Worm (Caenorhabditis elegans) whole organism, early embryonic: ENCODE results near the gene F49H6.5.

Experiments
- B0310.2 ChIP-seq: sonication (generic microtip); optimal IDR thresholded peaks from 2 replicates; lab custom pipeline; 2016; ENCODE audit warnings: mild to moderate bottlenecking, missing genetic modification characterization, missing compliant biosample characterization
- F13C5.2 ChIP-seq: sonication (generic microtip); optimal IDR thresholded peaks from 2 replicates; lab custom pipeline; 2017; ENCODE audit warnings: mild to moderate bottlenecking, missing genetic modification characterization, inconsistent platforms, missing compliant biosample characterization
- aly-1 ChIP-seq: sonication (generic microtip); optimal IDR thresholded peaks from 2 replicates; lab custom pipeline; 2016; ENCODE audit warnings: missing genetic modification characterization, missing compliant biosample characterization
- ama-1 ChIP-seq: fragments of 150-350 bp; optimal IDR thresholded peaks from 2 replicates; lab custom pipeline; 2014
- ceh-13 ChIP-seq: fragments of 200-800 bp; sonication (Bioruptor generic); optimal IDR thresholded peaks from 2 replicates; lab custom pipeline; 2018; ENCODE audit warnings: mild to moderate bottlenecking, missing genetic modification characterization, missing compliant biosample characterization
- ceh-36 ChIP-seq: sonication (generic microtip); optimal IDR thresholded peaks from 2 replicates; lab custom pipeline; 2016; ENCODE audit warnings: missing genetic modification characterization, inconsistent platforms, missing compliant biosample characterization
- ets-7 ChIP-seq: sonication (generic microtip); optimal IDR thresholded peaks from 2 replicates; lab custom pipeline; 2016; ENCODE audit warnings: missing genotype, missing genetic modification characterization, missing compliant biosample characterization
- flt-1 ChIP-seq: fragments of 200-800 bp; sonication (Bioruptor generic); IDR thresholded peaks from 2 replicates; pipeline ENCODE4 v1.3.6; 2022; ENCODE audit warnings: missing genetic modification characterization, missing compliant biosample characterization
- hmbx-1 ChIP-seq: sonication (generic microtip); optimal IDR thresholded peaks from 2 replicates; lab custom pipeline; 2016; ENCODE audit warnings: mild to moderate bottlenecking, missing genetic modification characterization, missing compliant biosample characterization
- hmg-4 ChIP-seq: fragments of 200-800 bp; sonication (Bioruptor generic); optimal IDR thresholded peaks from 2 replicates; lab custom pipeline; 2018; ENCODE audit warnings: mild to moderate bottlenecking, missing genetic modification characterization, missing compliant biosample characterization
- hnd-1 ChIP-seq: sonication (generic microtip); optimal IDR thresholded peaks from 2 replicates; lab custom pipeline; 2016; ENCODE audit warnings: missing genetic modification characterization, missing compliant biosample characterization
- pes-1 ChIP-seq: fragments of 200-800 bp; sonication (Bioruptor generic); IDR thresholded peaks from 2 replicates; pipeline ENCODE4 v1.3.6; 2022; ENCODE audit warnings: missing genetic modification reagents, missing genetic modification characterization, missing compliant biosample characterization
- scrt-1 ChIP-seq: fragments of 200-800 bp; sonication (Bioruptor generic); IDR thresholded peaks from 2 replicates; pipeline ENCODE4 v1.3.6; 2022; ENCODE audit warnings: missing genetic modification characterization, missing compliant biosample characterization
- sea-1 ChIP-seq: fragments of 200-800 bp; sonication (Bioruptor generic); conservative IDR thresholded peaks from 2 replicates; pipeline ENCODE4 v1.3.6; 2022; ENCODE audit warnings: missing genetic modification characterization, missing compliant biosample characterization
- tbx-11 ChIP-seq: fragments of 200-800 bp; sonication (Bioruptor generic); IDR thresholded peaks from 2 replicates; pipeline ENCODE4 v1.3.6; 2022; ENCODE audit warnings: missing genetic modification characterization, missing compliant biosample characterization
- tbx-37 ChIP-seq: fragments of 200-800 bp; sonication (Bioruptor generic); conservative IDR thresholded peaks from 2 replicates; pipeline ENCODE4 v1.3.6; 2022; ENCODE audit warnings: missing genetic modification reagents, missing genetic modification characterization, missing compliant biosample characterization
- tra-4 ChIP-seq: sonication (generic microtip); optimal IDR thresholded peaks from 2 replicates; lab custom pipeline; 2017; ENCODE audit warnings: missing genetic modification characterization, missing compliant biosample characterization

The F49H6.5 gene

ce11 chrV:17013232-17013631 is 9.8 kb upstream of the F49H6.5 start, which contains the start of gene clec-241:
Gene clec-241, minus strand, starts transcription at chrV:17013332.
- TF ChIP-seq scrt-1 (GFP tag; lab: Robert Waterston, UW) (no peak), ceh-36 (no peak), aly-1 (tag; lab: Kevin White, UChicago) (no peak), ets-7 (tag; lab: Kevin White, UChicago) (no peak), flt-1 (GFP tag; lab: Robert Waterston, UW) (no peak), pes-1 (GFP tag; lab: Robert Waterston, UW) (no peak), tbx-37 (GFP tag; lab: Robert Waterston, UW) (no peak), F13C5.2 (tag; lab: Kevin White, UChicago) (no peak), tbx-11 (GFP tag; lab: Robert Waterston, UW) (no peak), hmbx-1 (no peak), ceh-13 (no peak), hmg-4 (GFP tag; lab: Kevin White, UChicago) (no peak), sea-1 (GFP tag; lab: Robert Waterston, UW) (no peak)

- TF ChIP-seq hnd-1 = no peak
- TF ChIP-seq flt-1 (GFP tag; lab: Robert Waterston, UW) = no peak
- TF ChIP-seq hmg-4 (GFP tag; lab: Kevin White, UChicago) = no peak
- no peak for TF ChIP-seq pes-1 (GFP tag; lab: Robert Waterston, UW)
- TF ChIP-seq tra-4 = no peak
- TF ChIP-seq ama-1 = no peak
- no peak for TF ChIP-seq sea-1 (GFP tag; lab: Robert Waterston, UW)
- TF ChIP-seq tbx-11 (GFP tag; lab: Robert Waterston, UW) = no peak
- TF ChIP-seq scrt-1 (GFP tag; lab: Robert Waterston, UW) = no peak
- TF ChIP-seq ets-7 (tag; lab: Kevin White, UChicago) = no peak
- TF ChIP-seq tbx-37 (GFP tag; lab: Robert Waterston, UW) = no peak
- TF ChIP-seq ceh-13 = no peak
- TF ChIP-seq ceh-36 = no peak
- TF ChIP-seq B0310.2 = no peak
- no peak for TF ChIP-seq hmbx-1
- no peak for TF ChIP-seq F13C5.2 (tag; lab: Kevin White, UChicago)
- TF ChIP-seq aly-1 (tag; lab: Kevin White, UChicago) = no peak
Observed at ce11 chrV:17014050-17014449, 9.0 kb upstream of the F49H6.5 start, which contains the start of gene clc-13. Gene clc-13, plus strand, starts transcription at chrV:17014408.

ce11 chrV:17016787-17017186 is 6.3 kb upstream of the F49H6.5 start, which contains the start of gene srh-97:
Gene srh-97, plus strand, starts transcription at chrV:17017087.
- TF ChIP-seq pes-1 (GFP tag; lab: Robert Waterston, UW) = no peak
- no peak for TF ChIP-seq hmg-4 (GFP tag; lab: Kevin White, UChicago)
- no peak for TF ChIP-seq flt-1 (GFP tag; lab: Robert Waterston, UW)
- no peak for TF ChIP-seq tra-4
- no peak for TF ChIP-seq tbx-37 (GFP tag; lab: Robert Waterston, UW)
- TF ChIP-seq aly-1 (tag; lab: Kevin White, UChicago) = no peak
- no peak for TF ChIP-seq ceh-13
- no peak for TF ChIP-seq F13C5.2 (tag; lab: Kevin White, UChicago)
- TF ChIP-seq hnd-1 = no peak
- no peak for TF ChIP-seq B0310.2
- TF ChIP-seq ama-1 = no peak
- no peak for TF ChIP-seq sea-1 (GFP tag; lab: Robert Waterston, UW)
- TF ChIP-seq tbx-11 (GFP tag; lab: Robert Waterston, UW) = no peak

- TF ChIP-seq flt-1 (GFP tag; lab: Robert Waterston, UW) = no peak
- TF ChIP-seq scrt-1 (GFP tag; lab: Robert Waterston, UW) = no peak
- TF ChIP-seq ets-7 (tag; lab: Kevin White, UChicago) = no peak
- TF ChIP-seq pes-1 (GFP tag; lab: Robert Waterston, UW) = no peak
- TF ChIP-seq hmg-4 (GFP tag; lab: Kevin White, UChicago) = no peak
- TF ChIP-seq sea-1 (GFP tag; lab: Robert Waterston, UW) = no peak
- TF ChIP-seq aly-1 (tag; lab: Kevin White, UChicago) = no peak
- TF ChIP-seq ama-1 = no peak
- no peak for TF ChIP-seq tra-4
- TF ChIP-seq ceh-36 = no peak
- TF ChIP-seq B0310.2 = no peak
- TF ChIP-seq hnd-1 = no peak
Observed at ce11 chrV:17019690-17020089, 3.4 kb upstream of the F49H6.5 start, which contains the start of gene F49H6.17. Gene F49H6.17, plus strand, starts transcription at chrV:17019990.

- TF ChIP-seq tbx-37 (GFP tag; lab: Robert Waterston, UW) = no peak
- TF ChIP-seq B0310.2 = no peak
- no peak for TF ChIP-seq F13C5.2 (tag; lab: Kevin White, UChicago)
- no peak for TF ChIP-seq pes-1 (GFP tag; lab: Robert Waterston, UW)
- no peak for TF ChIP-seq sea-1 (GFP tag; lab: Robert Waterston, UW)
- no peak for TF ChIP-seq hmg-4 (GFP tag; lab: Kevin White, UChicago)
- no peak for TF ChIP-seq ets-7 (tag; lab: Kevin White, UChicago)
- no peak for TF ChIP-seq ceh-13
- no peak for TF ChIP-seq scrt-1 (GFP tag; lab: Robert Waterston, UW)
- no peak for TF ChIP-seq ceh-36
- TF ChIP-seq ama-1 = no peak
- no peak for TF ChIP-seq tbx-11 (GFP tag; lab: Robert Waterston, UW)
- TF ChIP-seq tra-4 = no peak
- no peak for TF ChIP-seq hmbx-1
Observed at ce11 chrV:17021361-17021760, 1.7 kb upstream of the F49H6.5 start, which contains the start of gene F49H6.12. Gene F49H6.12, minus strand, starts transcription at chrV:17021461.

ce11 chrV:17026289-17026688 is 3.2 kb downstream of the F49H6.5 start, which contains the start of gene F49H6.15:
Gene F49H6.15, minus strand, starts transcription at chrV:17026389.
- TF ChIP-seq hnd-1 = no peak
- TF ChIP-seq F13C5.2 (tag; lab: Kevin White, UChicago) = no peak
- no peak for TF ChIP-seq tbx-37 (GFP tag; lab: Robert Waterston, UW)

- TF ChIP-seq ama-1 (no peak), tra-4 (no peak), aly-1 (tag; lab: Kevin White, UChicago) (no peak), hnd-1 (no peak), tbx-37 (GFP tag; lab: Robert Waterston, UW) (no peak), hmg-4 (GFP tag; lab: Kevin White, UChicago) (no peak), pes-1 (GFP tag; lab: Robert Waterston, UW) (no peak), ceh-36 (no peak), ets-7 (tag; lab: Kevin White, UChicago) (no peak), sea-1 (GFP tag; lab: Robert Waterston, UW) (no peak), ceh-13 (no peak), F13C5.2 (tag; lab: Kevin White, UChicago) (no peak)
Observed at ce11 chrV:17030430-17030829, 7.4 kb downstream of the F49H6.5 start.
